Worm (Caenorhabditis elegans) whole organism, late embryonic: ENCODE measurements around the gene ascc-1.

ENCODE experiments used
- C08G9.2 ChIP-seq: sonication (generic microtip); optimal IDR thresholded peaks from 2 replicates; lab custom pipeline; 2016; ENCODE audit warnings: mild to moderate bottlenecking, missing genetic modification characterization, moderate library complexity, missing compliant biosample characterization
- K02D7.2 ChIP-seq: sonication (generic microtip); optimal IDR thresholded peaks from 2 replicates; lab custom pipeline; 2017; ENCODE audit warnings: mild to moderate bottlenecking, missing genetic modification characterization, missing compliant biosample characterization
- T23F11.4 ChIP-seq: fragments of 200-800 bp; sonication (Bioruptor generic); optimal IDR thresholded peaks from 2 replicates; lab custom pipeline; 2018; ENCODE audit warnings: mild to moderate bottlenecking, missing genetic modification characterization, missing compliant biosample characterization
- Y22D7AL.16 ChIP-seq: sonication (generic microtip); optimal IDR thresholded peaks from 2 replicates; lab custom pipeline; 2016; ENCODE audit warnings: missing genetic modification characterization, missing compliant biosample characterization
- ahr-1 ChIP-seq: sonication (generic microtip); optimal IDR thresholded peaks from 2 replicates; lab custom pipeline; 2016; ENCODE audit warnings: missing genetic modification characterization, missing compliant biosample characterization
- ceh-19 ChIP-seq: fragments of 200-800 bp; sonication (Bioruptor generic); optimal IDR thresholded peaks from 2 replicates; lab custom pipeline; 2018; ENCODE audit warnings: mild to moderate bottlenecking, missing genetic modification characterization, missing compliant biosample characterization
- ceh-2 ChIP-seq: sonication (generic microtip); optimal IDR thresholded peaks from 2 replicates; lab custom pipeline; 2016; ENCODE audit warnings: missing genotype, missing genetic modification characterization, missing compliant biosample characterization
- ceh-24 ChIP-seq: sonication (generic microtip); optimal IDR thresholded peaks from 2 replicates; lab custom pipeline; 2016; ENCODE audit warnings: mild to moderate bottlenecking, missing genetic modification characterization, missing compliant biosample characterization
- ceh-30 ChIP-seq: fragments of 150-350 bp; optimal IDR thresholded peaks from 2 replicates; lab custom pipeline; 2014; ENCODE audit warnings: missing biosample characterization, missing genetic modification characterization
- ceh-31 ChIP-seq: sonication (generic microtip); optimal IDR thresholded peaks from 2 replicates; lab custom pipeline; 2016; ENCODE audit warnings: missing genetic modification characterization, missing compliant biosample characterization
- ceh-34 ChIP-seq: sonication (generic microtip); optimal IDR thresholded peaks from 2 replicates; lab custom pipeline; 2016; ENCODE audit warnings: mild to moderate bottlenecking, missing genetic modification characterization, missing compliant biosample characterization
- ceh-45 ChIP-seq: fragments of 200-800 bp; sonication (Bioruptor generic); IDR thresholded peaks from 2 replicates; pipeline ENCODE4 v1.3.6; 2022; ENCODE audit warnings: missing genetic modification reagents, missing genetic modification characterization, missing compliant biosample characterization
- ceh-6 ChIP-seq: fragments of 200-800 bp; sonication (Bioruptor generic); optimal IDR thresholded peaks from 2 replicates; lab custom pipeline; 2018; ENCODE audit warnings: mild to moderate bottlenecking, missing genetic modification characterization, missing compliant biosample characterization
- ceh-9 ChIP-seq: sonication (generic microtip); optimal IDR thresholded peaks from 2 replicates; lab custom pipeline; 2016; ENCODE audit warnings: mild to moderate bottlenecking, missing genetic modification characterization, inconsistent platforms, missing compliant biosample characterization
- che-1 ChIP-seq: sonication (generic microtip); optimal IDR thresholded peaks from 2 replicates; lab custom pipeline; 2016; ENCODE audit warnings: mild to moderate bottlenecking, missing genetic modification characterization, missing compliant biosample characterization
- dmd-4 ChIP-seq: sonication (generic microtip); optimal IDR thresholded peaks from 2 replicates; lab custom pipeline; 2016; ENCODE audit warnings: borderline replicate concordance, missing genetic modification characterization, missing compliant biosample characterization
- dve-1 ChIP-seq: sonication (generic microtip); optimal IDR thresholded peaks from 2 replicates; lab custom pipeline; 2017; ENCODE audit warnings: antibody characterized with exemption, mild to moderate bottlenecking, missing genetic modification characterization, missing compliant biosample characterization
- fkh-6 ChIP-seq: sonication (generic microtip); optimal IDR thresholded peaks from 2 replicates; lab custom pipeline; 2016; ENCODE audit warnings: missing genetic modification characterization, missing compliant biosample characterization
- gmeb-2 ChIP-seq: sonication (generic microtip); optimal IDR thresholded peaks from 2 replicates; lab custom pipeline; 2016; ENCODE audit warnings: missing genetic modification characterization, inconsistent platforms, missing compliant biosample characterization
- hlh-15 ChIP-seq: sonication (generic microtip); optimal IDR thresholded peaks from 2 replicates; lab custom pipeline; 2016; ENCODE audit warnings: missing genetic modification characterization, missing compliant biosample characterization
- hlh-30 ChIP-seq: sonication (generic microtip); optimal IDR thresholded peaks from 2 replicates; lab custom pipeline; 2017; ENCODE audit warnings: antibody characterized with exemption, missing genetic modification characterization, missing compliant biosample characterization; ENCODE audit not compliant: insufficient read depth
- hlh-8 ChIP-seq: sonication (generic microtip); optimal IDR thresholded peaks from 2 replicates; lab custom pipeline; 2016; ENCODE audit warnings: missing genotype, missing genetic modification characterization, missing compliant biosample characterization
- lim-6 ChIP-seq: sonication (generic microtip); optimal IDR thresholded peaks from 2 replicates; lab custom pipeline; 2016; ENCODE audit warnings: missing genetic modification characterization, missing compliant biosample characterization
- lin-11 ChIP-seq: fragments of 200-800 bp; sonication (Bioruptor generic); optimal IDR thresholded peaks from 2 replicates; lab custom pipeline; 2018; ENCODE audit warnings: mild to moderate bottlenecking, missing genetic modification characterization, missing compliant biosample characterization
- nhr-11 ChIP-seq: fragments of 150-350 bp; optimal IDR thresholded peaks from 2 replicates; lab custom pipeline; 2014; ENCODE audit warnings: missing biosample characterization, missing genetic modification characterization
- nhr-232 ChIP-seq: sonication (generic microtip); optimal IDR thresholded peaks from 2 replicates; lab custom pipeline; 2016; ENCODE audit warnings: missing genetic modification characterization, missing compliant biosample characterization
- pag-3 ChIP-seq: sonication (generic microtip); optimal IDR thresholded peaks from 2 replicates; lab custom pipeline; 2016; ENCODE audit warnings: missing compliant biosample characterization, missing genetic modification characterization, borderline replicate concordance
- pha-4 ChIP-seq: fragments of 150-350 bp; optimal IDR thresholded peaks from 2 replicates; lab custom pipeline; 2018; ENCODE audit warnings: missing biosample characterization, missing genetic modification reagents, missing genetic modification characterization
- pqm-1 ChIP-seq: sonication (generic microtip); optimal IDR thresholded peaks from 2 replicates; lab custom pipeline; 2016; ENCODE audit warnings: missing genetic modification characterization, missing compliant biosample characterization
- ref-2 ChIP-seq: sonication (generic microtip); optimal IDR thresholded peaks from 2 replicates; lab custom pipeline; 2016; ENCODE audit warnings: missing genetic modification characterization, missing compliant biosample characterization
- sdc-2 ChIP-seq: sonication (generic microtip); optimal IDR thresholded peaks from 2 replicates; lab custom pipeline; 2016; ENCODE audit warnings: missing genotype, missing genetic modification characterization, missing compliant biosample characterization
- sox-2 ChIP-seq: fragments of 200-800 bp; sonication (Bioruptor generic); IDR thresholded peaks from 2 replicates; pipeline ENCODE4 v1.3.6; 2022; ENCODE audit warnings: missing genetic modification reagents, missing genetic modification characterization, missing compliant biosample characterization
- tbx-2 ChIP-seq: sonication (generic microtip); optimal IDR thresholded peaks from 2 replicates; lab custom pipeline; 2016; ENCODE audit warnings: missing genetic modification characterization, missing compliant biosample characterization
- tbx-7 ChIP-seq: sonication (generic microtip); optimal IDR thresholded peaks from 2 replicates; lab custom pipeline; 2016; ENCODE audit warnings: missing genotype, missing genetic modification characterization, missing compliant biosample characterization
- unc-42 ChIP-seq: sonication (generic microtip); optimal IDR thresholded peaks from 2 replicates; lab custom pipeline; 2016; ENCODE audit warnings: missing genotype, missing genetic modification characterization, missing compliant biosample characterization
- unc-55 ChIP-seq: sonication (generic microtip); optimal IDR thresholded peaks from 2 replicates; lab custom pipeline; 2017; ENCODE audit warnings: missing biosample characterization, missing genetic modification reagents, missing genetic modification characterization
- ztf-16 ChIP-seq: sonication (generic microtip); optimal IDR thresholded peaks from 2 replicates; lab custom pipeline; 2017; ENCODE audit warnings: missing genetic modification characterization, missing compliant biosample characterization

ascc-1 gene

DNA sequence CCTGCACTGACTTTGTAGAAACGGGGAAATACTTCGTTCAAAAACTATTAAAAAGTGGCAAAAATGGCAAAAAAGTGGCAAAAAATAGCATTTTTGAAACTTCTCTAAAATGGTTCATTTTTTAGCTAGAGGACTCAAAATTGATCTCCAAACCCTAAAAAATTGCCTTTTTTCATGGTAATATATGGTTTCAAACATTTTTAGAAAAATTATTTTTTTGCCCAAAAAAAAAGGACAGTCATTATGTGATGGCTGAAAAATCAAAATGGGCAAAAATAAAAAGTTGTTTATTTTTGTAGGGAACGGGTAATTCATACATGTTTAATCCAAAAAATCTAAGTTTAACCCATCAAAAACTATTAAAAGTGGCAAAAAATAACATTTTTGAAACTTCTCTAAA is 30.5 kb downstream of the ascc-1 start:
- TF ChIP-seq sdc-2 (tag; lab: Kevin White, UChicago) (no peak), nhr-232 (tag; lab: Kevin White, UChicago) (no peak), sox-2 (GFP tag; lab: Robert Waterston, UW) (no peak), T23F11.4 (GFP tag; lab: Kevin White, UChicago) (no peak), ceh-45 (no peak), unc-55 (GFP tag; lab: Kevin White, UChicago) (no peak), gmeb-2 (tag; lab: Kevin White, UChicago) (no peak), tbx-2 (tag; lab: Kevin White, UChicago) (no peak), fkh-6 (tag; lab: Kevin White, UChicago) (no peak), hlh-8 (tag; lab: Kevin White, UChicago) (no peak), ceh-19 (GFP tag; lab: Kevin White, UChicago) (no peak), hlh-30 (tag; lab: Kevin White, UChicago) (no peak), che-1 (tag; lab: Kevin White, UChicago) (no peak)

DNA sequence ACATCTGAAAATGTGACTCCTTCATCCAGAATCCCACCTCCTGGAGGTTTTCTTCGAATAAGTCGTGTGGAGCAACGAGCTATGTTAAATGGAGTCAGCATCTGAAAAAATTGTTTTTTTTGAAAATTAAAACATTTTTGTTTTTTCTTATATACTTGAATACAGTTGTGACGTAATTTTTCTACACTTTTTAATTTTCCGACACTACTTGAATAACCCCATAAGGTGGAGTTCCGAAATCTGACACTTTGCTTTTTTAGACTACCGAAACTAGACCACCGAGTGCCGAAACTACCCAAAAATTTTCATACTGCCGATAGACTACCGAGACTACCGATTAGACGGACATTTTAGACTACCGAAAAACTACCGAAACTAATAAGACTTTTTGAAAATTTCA is 33.9 kb downstream of the ascc-1 start, which contains the start of gene mcat-1:
Gene mcat-1 (minus strand): TSS at position 101 of the 400 bp plus-strand sequence.
- TF ChIP-seq unc-42 (no peak), C08G9.2 (tag; lab: Kevin White, UChicago) (no peak), ceh-30 (tag; lab: Kevin White, UChicago) (no peak), dmd-4 (tag; lab: Kevin White, UChicago) (no peak), ceh-6 (GFP tag; lab: Kevin White, UChicago) (no peak), T23F11.4 (GFP tag; lab: Kevin White, UChicago) (no peak), nhr-11 (tag; lab: Kevin White, UChicago) (no peak), ceh-31 (tag; lab: Kevin White, UChicago) (no peak), pqm-1 (tag; lab: Kevin White, UChicago) (no peak), tbx-7 (tag; lab: Kevin White, UChicago) (no peak), ceh-2 (tag; lab: Kevin White, UChicago) (no peak), hlh-15 (tag; lab: Kevin White, UChicago) (no peak), dve-1 (tag; lab: Kevin White, UChicago) (no peak), lim-6 (tag; lab: Kevin White, UChicago) (no peak), Y22D7AL.16 (tag; lab: Kevin White, UChicago) (no peak)

ce11 chrII:95177-95576 is 37.7 kb downstream of the ascc-1 start, which contains the start of gene C50D2.7:
Gene C50D2.7, minus strand, starts transcription at chrII:95277.
- no peak for TF ChIP-seq pag-3 (tag; lab: Kevin White, UChicago)
- TF ChIP-seq ztf-16 = no peak
- TF ChIP-seq hlh-15 (tag; lab: Kevin White, UChicago) = no peak
- no peak for TF ChIP-seq sox-2 (GFP tag; lab: Robert Waterston, UW)
- no peak for TF ChIP-seq ceh-45
- no peak for TF ChIP-seq ceh-9 (tag; lab: Kevin White, UChicago)
- TF ChIP-seq lin-11 (tag; lab: Kevin White, UChicago) = no peak
- TF ChIP-seq ahr-1 (tag; lab: Kevin White, UChicago) = no peak
- no peak for TF ChIP-seq pha-4 (tag; lab: Kevin White, UChicago)
- TF ChIP-seq K02D7.2 = no peak
- TF ChIP-seq ref-2 (tag; lab: Kevin White, UChicago) = no peak
- no peak for TF ChIP-seq ceh-34 (tag; lab: Kevin White, UChicago)
- TF ChIP-seq fkh-6 (tag; lab: Kevin White, UChicago) = no peak
- TF ChIP-seq ceh-24 (tag; lab: Kevin White, UChicago) = no peak
- TF ChIP-seq dmd-4 (tag; lab: Kevin White, UChicago) = no peak
